Fruit fly (Drosophila melanogaster) whole organism, embryonic: Measurements from ENCODE around the gene CG5618.

Experiments
- Adf1 ChIP-seq: fragments of 200-800 bp; sonication (Bioruptor generic); IDR thresholded peaks from 2 replicates; pipeline ENCODE4 v1.3.6; 2022; ENCODE audit warnings: missing biosample characterization, missing genetic modification characterization
- Antp ChIP-seq: fragments of 200-800 bp; sonication (Bioruptor generic); optimal IDR thresholded peaks from 3 replicates; lab custom pipeline; 2016; ENCODE audit warnings: missing biosample characterization, missing genetic modification characterization
- Atf-2 ChIP-seq: fragments of 200-800 bp; sonication (Bioruptor generic); optimal IDR thresholded peaks from 2 replicates; lab custom pipeline; 2016; ENCODE audit warnings: missing biosample characterization, missing genetic modification characterization
- CG10274 ChIP-seq: fragments of 200-800 bp; sonication (Bioruptor generic); optimal IDR thresholded peaks from 3 replicates; lab custom pipeline; 2017; ENCODE audit warnings: missing biosample characterization, mild to moderate bottlenecking, missing genetic modification characterization
- CG10565 ChIP-seq: fragments of 200-800 bp; sonication (Bioruptor generic); optimal IDR thresholded peaks from 3 replicates; lab custom pipeline; 2016; ENCODE audit warnings: missing biosample characterization, mild to moderate bottlenecking, missing genetic modification characterization
- CG12155 ChIP-seq: fragments of 200-800 bp; sonication (Bioruptor generic); optimal IDR thresholded peaks from 3 replicates; lab custom pipeline; 2016; ENCODE audit warnings: missing biosample characterization, missing genetic modification characterization
- CG17912 ChIP-seq: fragments of 200-800 bp; sonication (Bioruptor generic); optimal IDR thresholded peaks from 2 replicates; lab custom pipeline; 2018; ENCODE audit warnings: missing biosample characterization, mild to moderate bottlenecking, missing genetic modification characterization
- CG3065 ChIP-seq: fragments of 200-800 bp; sonication (Bioruptor generic); optimal IDR thresholded peaks from 2 replicates; lab custom pipeline; 2016; ENCODE audit warnings: missing biosample characterization, missing genetic modification characterization
- CG3281 ChIP-seq: fragments of 200-800 bp; sonication (Bioruptor generic); optimal IDR thresholded peaks from 3 replicates; lab custom pipeline; 2017; ENCODE audit warnings: missing biosample characterization, mild to moderate bottlenecking, missing genetic modification characterization
- CG34422 ChIP-seq: fragments of 200-800 bp; sonication (Bioruptor generic); IDR thresholded peaks from 3 replicates; pipeline ENCODE4 v1.3.6; 2022; ENCODE audit warnings: missing biosample characterization, missing genetic modification characterization
- CG3726 ChIP-seq: fragments of 200-800 bp; sonication (Bioruptor generic); IDR thresholded peaks from 3 replicates; pipeline ENCODE4, ENCODE4 v1.3.6; 2022; ENCODE audit warnings: missing biosample characterization, missing genetic modification characterization
- CG42726 ChIP-seq: fragments of 200-800 bp; sonication (Bioruptor generic); IDR thresholded peaks from 2 replicates; pipeline ENCODE4 v1.3.6; 2022; ENCODE audit warnings: missing biosample characterization, missing genetic modification characterization; ENCODE audit not compliant: partially characterized antibody
- CG4328 ChIP-seq: fragments of 200-800 bp; sonication (Bioruptor generic); optimal IDR thresholded peaks from 3 replicates; lab custom pipeline; 2017; ENCODE audit warnings: missing biosample characterization, missing genetic modification reagents, missing genetic modification characterization
- CG5953 ChIP-seq: fragments of 200-800 bp; sonication (Bioruptor generic); IDR thresholded peaks from 2 replicates; pipeline ENCODE4 v1.3.6; 2022; ENCODE audit warnings: missing biosample characterization, missing genetic modification characterization
- CG6272 ChIP-seq: fragments of 200-800 bp; sonication (Bioruptor generic); IDR thresholded peaks from 2 replicates; pipeline ENCODE4 v1.3.6; 2022; ENCODE audit warnings: missing biosample characterization, missing genetic modification characterization
- CG6765 ChIP-seq: fragments of 200-800 bp; sonication (Bioruptor generic); optimal IDR thresholded peaks from 3 replicates; lab custom pipeline; 2017; ENCODE audit warnings: missing biosample characterization, mild to moderate bottlenecking, missing genetic modification characterization
- CG8359 ChIP-seq: fragments of 200-800 bp; sonication (Bioruptor generic); optimal IDR thresholded peaks from 2 replicates; lab custom pipeline; 2017; ENCODE audit warnings: missing biosample characterization, mild to moderate bottlenecking, missing genetic modification characterization, borderline replicate concordance
- GATAe ChIP-seq: fragments of 200-800 bp; sonication (Bioruptor generic); conservative IDR thresholded peaks from 2 replicates; pipeline ENCODE4 v1.3.6; 2022; ENCODE audit warnings: missing biosample characterization, missing genetic modification characterization
- Gsc ChIP-seq: fragments of 200-800 bp; sonication (Bioruptor generic); IDR thresholded peaks from 2 replicates; pipeline ENCODE4 v1.3.6; 2022; ENCODE audit warnings: missing biosample characterization, missing genetic modification characterization
- Lpt ChIP-seq: fragments of >200 bp; optimal IDR thresholded peaks from 2 replicates; lab custom pipeline; 2018; ENCODE audit warnings: missing biosample characterization, missing genetic modification characterization
- Meics ChIP-seq: fragments of 200-800 bp; sonication (Bioruptor generic); optimal IDR thresholded peaks from 2 replicates; lab custom pipeline; 2017; ENCODE audit warnings: missing biosample characterization, mild to moderate bottlenecking, missing genetic modification characterization
- Nf-YA ChIP-seq: fragments of 200-800 bp; sonication (Bioruptor generic); IDR thresholded peaks from 2 replicates; pipeline ENCODE4 v1.3.6; 2022; ENCODE audit warnings: missing biosample characterization, missing genetic modification characterization
- Nf-YC ChIP-seq: fragments of 200-800 bp; optimal IDR thresholded peaks from 3 replicates; lab custom pipeline; 2019; ENCODE audit warnings: missing biosample characterization, mild to moderate bottlenecking, missing genetic modification characterization, moderate library complexity
- Pdp1 ChIP-seq, 2 experiments: fragments of 200-800 bp; sonication (Bioruptor generic); optimal IDR thresholded peaks; 3 replicates each; lab custom pipeline; 2016; ENCODE audit warnings: missing biosample characterization in 2 of 2, missing genetic modification characterization in 2 of 2, mild to moderate bottlenecking in 1 of 2, moderate library complexity in 1 of 2
- Side ChIP-seq: fragments of 200-800 bp; sonication (Bioruptor generic); optimal IDR thresholded peaks from 2 replicates; lab custom pipeline; 2016; ENCODE audit warnings: missing biosample characterization, missing genetic modification characterization
- ab ChIP-seq: fragments of 200-800 bp; sonication (Bioruptor generic); optimal IDR thresholded peaks from 2 replicates; lab custom pipeline; 2016; ENCODE audit warnings: missing biosample characterization, missing genetic modification characterization
- amos ChIP-seq: fragments of 200-800 bp; sonication (Bioruptor generic); IDR thresholded peaks from 2 replicates; pipeline ENCODE4 v1.3.6; 2022; ENCODE audit warnings: missing biosample characterization, missing genetic modification characterization; ENCODE audit not compliant: partially characterized antibody
- az2 ChIP-seq: fragments of 200-800 bp; sonication (Bioruptor generic); optimal IDR thresholded peaks from 3 replicates; lab custom pipeline; 2016; ENCODE audit warnings: missing biosample characterization, missing genetic modification characterization
- caup ChIP-seq: fragments of 200-800 bp; sonication (Bioruptor generic); optimal IDR thresholded peaks from 3 replicates; lab custom pipeline; 2017; ENCODE audit warnings: missing biosample characterization, mild to moderate bottlenecking, missing genetic modification characterization, moderate library complexity; ENCODE audit not compliant: severe bottlenecking
- chn ChIP-seq: fragments of 200-800 bp; sonication (Bioruptor generic); optimal IDR thresholded peaks from 2 replicates; lab custom pipeline; 2016; ENCODE audit warnings: missing biosample characterization, missing genetic modification characterization
- exex ChIP-seq: fragments of 200-800 bp; sonication (Bioruptor generic); optimal IDR thresholded peaks from 4 replicates; lab custom pipeline; 2018; ENCODE audit warnings: missing biosample characterization, mild to moderate bottlenecking, missing genetic modification characterization, moderate library complexity
- fru ChIP-seq: fragments of >200 bp; optimal IDR thresholded peaks from 2 replicates; lab custom pipeline; 2017
- h ChIP-seq: fragments of >200 bp; optimal IDR thresholded peaks from 2 replicates; lab custom pipeline; 2017
- insv ChIP-seq, 2 experiments: fragments of 200-800 bp; sonication (Bioruptor generic); optimal IDR thresholded peaks; 3 replicates each; lab custom pipeline; 2016 to 2018; ENCODE audit warnings: missing biosample characterization in 2 of 2, missing genetic modification characterization in 2 of 2
- jumu ChIP-seq: fragments of 200-800 bp; sonication (Bioruptor generic); optimal IDR thresholded peaks from 3 replicates; lab custom pipeline; 2016; ENCODE audit warnings: missing biosample characterization, missing genetic modification characterization
- knrl ChIP-seq: fragments of 200-800 bp; sonication (Bioruptor generic); IDR thresholded peaks from 3 replicates; pipeline ENCODE4 v1.3.6; 2022; ENCODE audit warnings: missing biosample characterization, missing genetic modification characterization; ENCODE audit not compliant: partially characterized antibody
- lab ChIP-seq: fragments of 200-800 bp; sonication (Bioruptor generic); optimal IDR thresholded peaks from 3 replicates; lab custom pipeline; 2017; ENCODE audit warnings: missing biosample characterization, missing genetic modification characterization, mild to moderate bottlenecking, moderate library complexity, missing genetic modification reagents
- lola ChIP-seq, 3 experiments: fragments of >200 bp in 2 of 3; fragments of 200-800 bp in 1 of 3; sonication (Bioruptor generic) in 1 of 3; optimal IDR thresholded peaks; 2 replicates each; lab custom pipeline; 2017 to 2019; ENCODE audit warnings: missing biosample characterization in 3 of 3, missing genetic modification characterization in 3 of 3, mild to moderate bottlenecking in 1 of 3, moderate library complexity in 1 of 3
- maf-S ChIP-seq: fragments of 200-800 bp; sonication (Bioruptor generic); optimal IDR thresholded peaks from 2 replicates; lab custom pipeline; 2016; ENCODE audit warnings: missing biosample characterization, missing genetic modification characterization
- odd ChIP-seq: fragments of 200-800 bp; sonication (Bioruptor generic); optimal IDR thresholded peaks from 2 replicates; lab custom pipeline; 2017; ENCODE audit warnings: missing biosample characterization, mild to moderate bottlenecking, missing genetic modification characterization
- pfk ChIP-seq: fragments of 200-800 bp; sonication (Bioruptor generic); optimal IDR thresholded peaks from 2 replicates; lab custom pipeline; 2018; ENCODE audit warnings: missing biosample characterization, mild to moderate bottlenecking, missing genetic modification characterization, moderate library complexity
- salm ChIP-seq: fragments of 200-800 bp; sonication (Bioruptor generic); optimal IDR thresholded peaks from 2 replicates; lab custom pipeline; 2018; ENCODE audit warnings: missing biosample characterization, mild to moderate bottlenecking, missing genetic modification characterization
- sd ChIP-seq: fragments of 200-800 bp; sonication (Bioruptor generic); optimal IDR thresholded peaks from 3 replicates; lab custom pipeline; 2018; ENCODE audit warnings: missing biosample characterization, mild to moderate bottlenecking, missing genetic modification characterization, moderate library complexity
- sens ChIP-seq: fragments of 200-800 bp; sonication (Bioruptor generic); peaks from one replicate; lab custom pipeline; 2016; ENCODE audit warnings: missing biosample characterization, missing genetic modification characterization
- sim ChIP-seq: fragments of 200-800 bp; sonication (Bioruptor generic); IDR thresholded peaks from 2 replicates; pipeline ENCODE4 v1.3.6; 2022; ENCODE audit warnings: missing biosample characterization, missing genetic modification characterization
- slbo ChIP-seq: fragments of 200-800 bp; sonication (Bioruptor generic); IDR thresholded peaks from 2 replicates; pipeline ENCODE4 v1.3.6; 2022; ENCODE audit warnings: missing biosample characterization, missing genetic modification characterization
- trh ChIP-seq: fragments of 200-800 bp; sonication (Bioruptor generic); optimal IDR thresholded peaks from 2 replicates; lab custom pipeline; 2016; ENCODE audit warnings: missing biosample characterization, missing genetic modification characterization
- unpg ChIP-seq: fragments of 200-800 bp; sonication (Bioruptor generic); optimal IDR thresholded peaks from 3 replicates; lab custom pipeline; 2018; ENCODE audit warnings: missing biosample characterization, mild to moderate bottlenecking, missing genetic modification characterization, moderate library complexity
- zen ChIP-seq: fragments of 200-800 bp; sonication (Bioruptor generic); optimal IDR thresholded peaks from 3 replicates; lab custom pipeline; 2018; ENCODE audit warnings: missing biosample characterization, mild to moderate bottlenecking, missing genetic modification characterization, moderate library complexity

Gene CG5618

dm6 chr3L:20309758-20310733 lies 43.2 kb upstream of the CG5618 start (continued):
- TF ChIP-seq maf-S (GFP tag; lab: Kevin White, UChicago) (peak; percentile 10), CG10565 (GFP tag; lab: Kevin White, UChicago) (no peak), Nf-YA (GFP tag; lab: Robert Waterston, UW) (no peak; the same call in 1 of the 2 replicates), Antp (GFP tag; lab: Kevin White, UChicago) (peak; percentile 71), Atf-2 (GFP tag; lab: Kevin White, UChicago) (peak; percentile 26), knrl (GFP tag; lab: Robert Waterston, UW) (peak; percentile 87), Meics (GFP tag; lab: Kevin White, UChicago) (peak; percentile 5), sens (peak; percentile 89), chn (GFP tag; lab: Kevin White, UChicago) (peak; percentile 27), exex (tag; lab: Kevin White, UChicago) (no peak), CG10274 (GFP tag; lab: Kevin White, UChicago) (no peak), insv (GFP tag; optimal IDR thresholded peaks at IDR 0.05; lab: Kevin White, UChicago) (peak in 1 of 2 experiments; percentile 42), CG17912 (GFP tag; lab: Kevin White, UChicago) (no peak), salm (tag; lab: Kevin White, UChicago) (no peak), az2 (GFP tag; lab: Kevin White, UChicago) (peak; percentile 12), Adf1 (GFP tag; lab: Robert Waterston, UW) (peak; percentile 43; the same call in 1 of the 2 replicates), pfk (peak; percentile 73), Side (GFP tag; lab: Kevin White, UChicago) (peak; percentile 40), ab (GFP tag; lab: Kevin White, UChicago) (no peak), CG6272 (GFP tag; lab: Robert Waterston, UW) (no peak), CG12155 (GFP tag; lab: Kevin White, UChicago) (peak; percentile 39), jumu (GFP tag; lab: Kevin White, UChicago) (peak; percentile 81), sd (tag; lab: Kevin White, UChicago) (no peak), Gsc (GFP tag; lab: Robert Waterston, UW) (no peak), GATAe (GFP tag; lab: Robert Waterston, UW) (no peak), trh (GFP tag; lab: Kevin White, UChicago) (no peak), CG42726 (GFP tag; lab: Robert Waterston, UW) (peak; percentile 87), CG3065 (GFP tag; lab: Kevin White, UChicago) (no peak), Pdp1 (GFP tag; optimal IDR thresholded peaks at IDR 0.05; lab: Kevin White, UChicago) (peak; percentile 53 to 55), CG4328 (GFP tag; lab: Kevin White, UChicago) (no peak), lab (GFP tag; lab: Kevin White, UChicago) (no peak), h (lab: Kevin White, UChicago) (no peak), zen (peak; percentile 3), Lpt (GFP tag; lab: Kevin White, UChicago) (no peak), CG5953 (no peak), caup (GFP tag; lab: Kevin White, UChicago) (peak; percentile 47), CG8359 (GFP tag; lab: Kevin White, UChicago) (no peak), Nf-YC (tag; lab: Kevin White, UChicago) (peak; percentile 15), sim (no peak), CG3726 (no peak), CG34422 (GFP tag; lab: Robert Waterston, UW) (no peak), lola (GFP tag; optimal IDR thresholded peaks at IDR 0.05; lab: Kevin White, UChicago) (no peak), amos (peak; percentile 90), CG6765 (GFP tag; lab: Kevin White, UChicago) (no peak), odd (no peak), CG3281 (no peak), fru (lab: Kevin White, UChicago) (no peak), unpg (GFP tag; lab: Kevin White, UChicago) (no peak), slbo (peak; percentile 58)
